Worm (Caenorhabditis elegans): ENCODE results near the gene arrd-4.

The arrd-4 gene

ce11 chrII:9855620-9856019 lies 17.5 kb upstream of the arrd-4 start, which contains the start of gene chil-4:
Gene chil-4 (minus strand): TSS chrII:9855720.
- TF ChIP-seq dao-5 (tag; optimal IDR thresholded peaks at IDR 0.05) (no peak), W03F9.2 (tag; optimal IDR thresholded peaks at IDR 0.05) (no peak), him-1 (tag; optimal IDR thresholded peaks at IDR 0.05) (no peak)

ce11 chrII:9850945-9851344 lies 12.8 kb upstream of the arrd-4 start, which contains the start of gene ZK938.10:
Gene ZK938.10 (minus strand): TSS chrII:9851045.
- TF ChIP-seq him-1 (tag; optimal IDR thresholded peaks at IDR 0.05) (no peak), dao-5 (tag; optimal IDR thresholded peaks at IDR 0.05) (no peak), W03F9.2 (tag; optimal IDR thresholded peaks at IDR 0.05) (no peak)

- no peak for TF ChIP-seq W03F9.2 (tag; optimal IDR thresholded peaks at IDR 0.05)
Measured at ce11 chrII:9849497-9849896, 11.4 kb upstream of the arrd-4 start, which contains the start of gene old-2. Gene old-2 (minus strand): TSS chrII:9849597.

- no peak for TF ChIP-seq W03F9.2 (tag; optimal IDR thresholded peaks at IDR 0.05)
- TF ChIP-seq dao-5 (tag; optimal IDR thresholded peaks at IDR 0.05) = no peak
- no peak for TF ChIP-seq him-1 (tag; optimal IDR thresholded peaks at IDR 0.05)
Measured at ce11 chrII:9845239-9845638, 7.1 kb upstream of the arrd-4 start, which contains the start of gene chil-9. Gene chil-9 (minus strand): TSS chrII:9845339.

- TF ChIP-seq him-1 (tag; optimal IDR thresholded peaks at IDR 0.05) (no peak), W03F9.2 (tag; optimal IDR thresholded peaks at IDR 0.05) (no peak), dao-5 (tag; optimal IDR thresholded peaks at IDR 0.05) (no peak)
Measured at ce11 chrII:9841985-9842505, 3.9 kb upstream of the arrd-4 start, which contains the start of gene rnh-1.2. Gene rnh-1.2 (minus strand): TSS chrII:9842035.

- TF ChIP-seq W03F9.2 (tag; optimal IDR thresholded peaks at IDR 0.05) (no peak), him-1 (tag; optimal IDR thresholded peaks at IDR 0.05) (no peak), dao-5 (tag; optimal IDR thresholded peaks at IDR 0.05) (no peak)
Measured at ce11 chrII:9840313-9840712, 2.2 kb upstream of the arrd-4 start, which contains the start of gene ZK938.11. Gene ZK938.11 (minus strand): TSS chrII:9840413.

ce11 chrII:9835958-9836357 lies 2.2 kb downstream of the arrd-4 start:
- no peak for TF ChIP-seq him-1 (tag; optimal IDR thresholded peaks at IDR 0.05)
- no peak for TF ChIP-seq dao-5 (tag; optimal IDR thresholded peaks at IDR 0.05)
- TF ChIP-seq W03F9.2 (tag; optimal IDR thresholded peaks at IDR 0.05) = no peak

ce11 chrII:9834921-9835320 lies 3.2 kb downstream of the arrd-4 start, which contains the start of gene arrd-5:
Gene arrd-5 (plus strand): TSS chrII:9835221.
- TF ChIP-seq him-1 (tag; optimal IDR thresholded peaks at IDR 0.05) (no peak), W03F9.2 (tag; optimal IDR thresholded peaks at IDR 0.05) (no peak), dao-5 (tag; optimal IDR thresholded peaks at IDR 0.05) (no peak)

- TF ChIP-seq dao-5 (tag; optimal IDR thresholded peaks at IDR 0.05) = no peak
- no peak for TF ChIP-seq W03F9.2 (tag; optimal IDR thresholded peaks at IDR 0.05)
- TF ChIP-seq him-1 (tag; optimal IDR thresholded peaks at IDR 0.05) = no peak
Measured at ce11 chrII:9833855-9834254, 4.3 kb downstream of the arrd-4 start, which contains the start of gene ZK938.3. Gene ZK938.3 (minus strand): TSS chrII:9833955.

ce11 chrII:9831033-9831432 lies 7.1 kb downstream of the arrd-4 start, which contains the start of gene ZK938.12:
Gene ZK938.12 (plus strand): TSS chrII:9831333.
- TF ChIP-seq dao-5 (tag; optimal IDR thresholded peaks at IDR 0.05) (no peak), W03F9.2 (tag; optimal IDR thresholded peaks at IDR 0.05) (no peak), him-1 (tag; optimal IDR thresholded peaks at IDR 0.05) (no peak)

- TF ChIP-seq W03F9.2 (tag; optimal IDR thresholded peaks at IDR 0.05) (no peak), dao-5 (tag; optimal IDR thresholded peaks at IDR 0.05) (no peak), him-1 (tag; optimal IDR thresholded peaks at IDR 0.05) (no peak)
Measured at ce11 chrII:9829108-9829507, 9.0 kb downstream of the arrd-4 start, which contains the start of gene ZK938.1. Gene ZK938.1 (plus strand): TSS chrII:9829408.

- TF ChIP-seq W03F9.2 (tag; optimal IDR thresholded peaks at IDR 0.05) (no peak), him-1 (tag; optimal IDR thresholded peaks at IDR 0.05) (no peak), dao-5 (tag; optimal IDR thresholded peaks at IDR 0.05) (no peak)
Measured at ce11 chrII:9828502-9828901, 9.6 kb downstream of the arrd-4 start.

ce11 chrII:9827852-9828251 lies 10.3 kb downstream of the arrd-4 start, which contains the start of gene eyg-1:
Gene eyg-1 (minus strand): TSS chrII:9827952.
- no peak for TF ChIP-seq him-1 (tag; optimal IDR thresholded peaks at IDR 0.05)
- no peak for TF ChIP-seq dao-5 (tag; optimal IDR thresholded peaks at IDR 0.05)
- no peak for TF ChIP-seq W03F9.2 (tag; optimal IDR thresholded peaks at IDR 0.05)

- TF ChIP-seq dao-5 (tag; optimal IDR thresholded peaks at IDR 0.05) = no peak
Measured at ce11 chrII:9826946-9827345, 11.2 kb downstream of the arrd-4 start.

ce11 chrII:9807519-9807972 lies 30.6 kb downstream of the arrd-4 start, which contains the start of gene cyp-13A8:
Gene cyp-13A8 (minus strand): TSS chrII:9807569.
- TF ChIP-seq W03F9.2 (tag; optimal IDR thresholded peaks at IDR 0.05) (no peak), him-1 (tag; optimal IDR thresholded peaks at IDR 0.05) (no peak), dao-5 (tag; optimal IDR thresholded peaks at IDR 0.05) (no peak)
